Fruit fly (Drosophila melanogaster) whole organism, embryonic: ENCODE results near the gene CG15046.

Experiments used
- Aef1 ChIP-seq: fragments of 200-800 bp; sonication (Bioruptor generic); IDR thresholded peaks from 3 replicates; pipeline ENCODE4 v1.3.6; 2022; ENCODE audit warnings: missing biosample characterization, missing genetic modification characterization
- Atf3 ChIP-seq: fragments of 200-800 bp; sonication (Bioruptor generic); optimal IDR thresholded peaks from 3 replicates; lab custom pipeline; 2016; ENCODE audit warnings: missing biosample characterization, missing genetic modification characterization
- Awh ChIP-seq: fragments of 200-800 bp; sonication (Bioruptor generic); IDR thresholded peaks from 2 replicates; pipeline ENCODE4, ENCODE4 v1.3.6; 2022; ENCODE audit warnings: missing biosample characterization, missing genetic modification characterization
- B-H2 ChIP-seq: fragments of 200-800 bp; sonication (Bioruptor generic); optimal IDR thresholded peaks from 2 replicates; lab custom pipeline; 2018; ENCODE audit warnings: missing biosample characterization, mild to moderate bottlenecking, missing genetic modification characterization
- CG12071 ChIP-seq: fragments of 200-800 bp; sonication (Bioruptor generic); optimal IDR thresholded peaks from 3 replicates; lab custom pipeline; 2018; ENCODE audit warnings: missing biosample characterization, mild to moderate bottlenecking, missing genetic modification characterization
- CG12155 ChIP-seq: fragments of 200-800 bp; sonication (Bioruptor generic); optimal IDR thresholded peaks from 3 replicates; lab custom pipeline; 2016; ENCODE audit warnings: missing biosample characterization, missing genetic modification characterization
- CG1233 ChIP-seq: fragments of 200-800 bp; sonication (Bioruptor generic); optimal IDR thresholded peaks from 4 replicates; lab custom pipeline; 2018; ENCODE audit warnings: missing biosample characterization, mild to moderate bottlenecking, missing genetic modification characterization
- CG13624 ChIP-seq: fragments of 200-800 bp; sonication (Bioruptor generic); optimal IDR thresholded peaks from 2 replicates; lab custom pipeline; 2016; ENCODE audit warnings: missing biosample characterization, missing genetic modification characterization
- CG13894 ChIP-seq: fragments of 200-800 bp; sonication (Bioruptor generic); optimal IDR thresholded peaks from 3 replicates; lab custom pipeline; 2018; ENCODE audit warnings: missing biosample characterization, mild to moderate bottlenecking, missing genetic modification characterization, moderate library complexity
- CG15269 ChIP-seq: fragments of 200-800 bp; sonication (Bioruptor generic); optimal IDR thresholded peaks from 2 replicates; lab custom pipeline; 2018; ENCODE audit warnings: missing biosample characterization, mild to moderate bottlenecking, missing genetic modification characterization, moderate library complexity
- CG15696 ChIP-seq: fragments of 200-800 bp; sonication (Bioruptor generic); optimal IDR thresholded peaks from 2 replicates; lab custom pipeline; 2019; ENCODE audit warnings: missing biosample characterization, mild to moderate bottlenecking, missing genetic modification characterization, moderate library complexity
- CG16863 ChIP-seq: fragments of 200-800 bp; sonication (Bioruptor generic); optimal IDR thresholded peaks from 3 replicates; lab custom pipeline; 2016; ENCODE audit warnings: missing biosample characterization, missing genetic modification characterization
- CG17186 ChIP-seq: fragments of 200-800 bp; sonication (Bioruptor generic); optimal IDR thresholded peaks from 3 replicates; lab custom pipeline; 2017; ENCODE audit warnings: missing biosample characterization, missing genetic modification reagents, missing genetic modification characterization
- CG2129 ChIP-seq: fragments of 200-800 bp; sonication (Bioruptor generic); IDR thresholded peaks from 2 replicates; pipeline ENCODE4 v1.3.6; 2022; ENCODE audit warnings: missing biosample characterization, missing genetic modification characterization; ENCODE audit not compliant: partially characterized antibody
- CG2712 ChIP-seq: fragments of 200-800 bp; optimal IDR thresholded peaks from 3 replicates; lab custom pipeline; 2019; ENCODE audit warnings: missing biosample characterization, mild to moderate bottlenecking, missing genetic modification characterization, moderate library complexity
- CG31441 ChIP-seq: fragments of 200-800 bp; sonication (Bioruptor generic); IDR thresholded peaks from 2 replicates; pipeline ENCODE4 v1.3.6; 2022; ENCODE audit warnings: missing biosample characterization, missing genetic modification characterization
- CG34376 ChIP-seq: fragments of 200-800 bp; sonication (Bioruptor generic); optimal IDR thresholded peaks from 2 replicates; lab custom pipeline; 2018; ENCODE audit warnings: missing biosample characterization, mild to moderate bottlenecking, missing genetic modification characterization
- CG34422 ChIP-seq: fragments of 200-800 bp; sonication (Bioruptor generic); IDR thresholded peaks from 3 replicates; pipeline ENCODE4 v1.3.6; 2022; ENCODE audit warnings: missing biosample characterization, missing genetic modification characterization
- CG3726 ChIP-seq: fragments of 200-800 bp; sonication (Bioruptor generic); IDR thresholded peaks from 3 replicates; pipeline ENCODE4, ENCODE4 v1.3.6; 2022; ENCODE audit warnings: missing biosample characterization, missing genetic modification characterization
- CG3847 ChIP-seq: fragments of 200-800 bp; sonication (Bioruptor generic); IDR thresholded peaks from 2 replicates; pipeline ENCODE4 v1.3.6; 2022; ENCODE audit warnings: missing biosample characterization, missing genetic modification characterization
- CG42726 ChIP-seq: fragments of 200-800 bp; sonication (Bioruptor generic); IDR thresholded peaks from 2 replicates; pipeline ENCODE4 v1.3.6; 2022; ENCODE audit warnings: missing biosample characterization, missing genetic modification characterization; ENCODE audit not compliant: partially characterized antibody
- CG6254 ChIP-seq: fragments of 200-800 bp; sonication (Bioruptor generic); optimal IDR thresholded peaks from 3 replicates; lab custom pipeline; 2017; ENCODE audit warnings: mild to moderate bottlenecking, missing biosample characterization, missing genetic modification reagents, missing genetic modification characterization
- CG6854 ChIP-seq: fragments of 200-800 bp; sonication (Bioruptor generic); optimal IDR thresholded peaks from 3 replicates; lab custom pipeline; 2017; ENCODE audit warnings: missing biosample characterization, mild to moderate bottlenecking, missing genetic modification characterization
- CG9727 ChIP-seq: fragments of 200-800 bp; sonication (Bioruptor generic); optimal IDR thresholded peaks from 3 replicates; lab custom pipeline; 2017; ENCODE audit warnings: missing biosample characterization, mild to moderate bottlenecking, missing genetic modification characterization
- CTCF ChIP-seq: fragments of 200-800 bp; sonication (Bioruptor generic); optimal IDR thresholded peaks from 2 replicates; lab custom pipeline; 2017; ENCODE audit warnings: missing biosample characterization, mild to moderate bottlenecking, missing genetic modification characterization, moderate library complexity
- Dbx ChIP-seq: fragments of 200-800 bp; sonication (Bioruptor generic); IDR thresholded peaks from 3 replicates; pipeline ENCODE4 v1.3.6; 2022; ENCODE audit warnings: missing biosample characterization, missing genetic modification characterization
- E2f1 ChIP-seq: fragments of 200-800 bp; sonication (Bioruptor generic); IDR thresholded peaks from 2 replicates; pipeline ENCODE4 v1.3.6; 2022; ENCODE audit warnings: missing biosample characterization, missing genetic modification characterization
- Eip74EF ChIP-seq, 2 experiments: fragments of 200-800 bp in 1 of 2; fragments of >200 bp in 1 of 2; sonication (Bioruptor generic) in 1 of 2; optimal IDR thresholded peaks; 2 replicates each; lab custom pipeline; 2017 to 2019; ENCODE audit warnings: missing biosample characterization in 2 of 2, missing genetic modification characterization in 2 of 2, mild to moderate bottlenecking in 1 of 2, moderate library complexity in 1 of 2
- Ets97D ChIP-seq: fragments of 200-800 bp; sonication (Bioruptor generic); optimal IDR thresholded peaks from 3 replicates; lab custom pipeline; 2016; ENCODE audit warnings: missing biosample characterization, missing genetic modification characterization
- Gsc ChIP-seq: fragments of 200-800 bp; sonication (Bioruptor generic); IDR thresholded peaks from 2 replicates; pipeline ENCODE4 v1.3.6; 2022; ENCODE audit warnings: missing biosample characterization, missing genetic modification characterization
- Hmr ChIP-seq: fragments of 200-800 bp; sonication (Bioruptor generic); optimal IDR thresholded peaks from 3 replicates; lab custom pipeline; 2017; ENCODE audit warnings: mild to moderate bottlenecking, missing biosample characterization, missing genetic modification reagents, missing genetic modification characterization
- Med ChIP-seq: fragments of 200-800 bp; sonication (Bioruptor generic); peaks from one replicate; lab custom pipeline; 2016; ENCODE audit warnings: missing biosample characterization, missing genetic modification characterization, mild to moderate bottlenecking, inconsistent platforms, moderate library complexity
- Neu2 ChIP-seq: fragments of 200-800 bp; sonication (Bioruptor generic); optimal IDR thresholded peaks from 3 replicates; lab custom pipeline; 2016; ENCODE audit warnings: missing biosample characterization, missing genetic modification characterization, borderline replicate concordance
- PHDP ChIP-seq: fragments of 200-800 bp; sonication (Bioruptor generic); optimal IDR thresholded peaks from 3 replicates; lab custom pipeline; 2018; ENCODE audit warnings: missing biosample characterization, mild to moderate bottlenecking, missing genetic modification characterization, moderate library complexity
- Ravus ChIP-seq: fragments of 200-800 bp; sonication (Bioruptor generic); IDR thresholded peaks from 2 replicates; pipeline ENCODE4 v1.3.6; 2022; ENCODE audit warnings: missing biosample characterization, missing genetic modification characterization
- TFAM ChIP-seq: fragments of 200-800 bp; sonication (Bioruptor generic); optimal IDR thresholded peaks from 2 replicates; lab custom pipeline; 2017; ENCODE audit warnings: missing biosample characterization, missing genetic modification characterization, inconsistent platforms
- chinmo ChIP-seq: fragments of 200-800 bp; sonication (Bioruptor generic); IDR thresholded peaks from 4 replicates; pipeline ENCODE4 v1.3.6; 2022; ENCODE audit warnings: missing biosample characterization, missing genetic modification characterization; ENCODE audit not compliant: partially characterized antibody
- dpn ChIP-seq, 2 experiments: fragments of 200-800 bp; sonication (Bioruptor generic); optimal IDR thresholded peaks; 3 replicates each; lab custom pipeline; 2016; ENCODE audit warnings: missing biosample characterization in 2 of 2, missing genetic modification characterization in 2 of 2
- gem ChIP-seq: fragments of 200-800 bp; sonication (Bioruptor generic); optimal IDR thresholded peaks from 2 replicates; lab custom pipeline; 2019; ENCODE audit warnings: missing biosample characterization, mild to moderate bottlenecking, missing genetic modification characterization, moderate library complexity
- gsb-n ChIP-seq: fragments of 200-800 bp; sonication (Bioruptor generic); optimal IDR thresholded peaks from 3 replicates; lab custom pipeline; 2018; ENCODE audit warnings: missing biosample characterization, mild to moderate bottlenecking, missing genetic modification characterization
- inv ChIP-seq: fragments of 200-800 bp; sonication (Bioruptor generic); IDR thresholded peaks from 2 replicates; pipeline ENCODE4 v1.3.6; 2022; ENCODE audit warnings: missing biosample characterization, missing genetic modification characterization; ENCODE audit not compliant: partially characterized antibody
- jigr1 ChIP-seq: fragments of 200-800 bp; sonication (Bioruptor generic); IDR thresholded peaks from 3 replicates; pipeline ENCODE4 v1.3.6; 2022; ENCODE audit warnings: missing biosample characterization, missing genetic modification characterization
- mirr ChIP-seq: fragments of 200-800 bp; sonication (Bioruptor generic); optimal IDR thresholded peaks from 3 replicates; lab custom pipeline; 2018; ENCODE audit warnings: missing biosample characterization, mild to moderate bottlenecking, missing genetic modification characterization
- nmo ChIP-seq: fragments of 200-800 bp; sonication (Bioruptor generic); optimal IDR thresholded peaks from 2 replicates; lab custom pipeline; 2018; ENCODE audit warnings: missing biosample characterization, mild to moderate bottlenecking, missing genetic modification characterization, moderate library complexity
- pb ChIP-seq: fragments of 200-800 bp; sonication (Bioruptor generic); optimal IDR thresholded peaks from 3 replicates; lab custom pipeline; 2016; ENCODE audit warnings: missing biosample characterization, missing genetic modification characterization
- pzg ChIP-seq: fragments of 200-800 bp; sonication (Bioruptor generic); optimal IDR thresholded peaks from 3 replicates; lab custom pipeline; 2018; ENCODE audit warnings: missing biosample characterization, mild to moderate bottlenecking, missing genetic modification characterization, moderate library complexity
- ssp ChIP-seq: fragments of 200-800 bp; sonication (Bioruptor generic); IDR thresholded peaks from 2 replicates; pipeline ENCODE4 v1.3.6; 2022; ENCODE audit warnings: missing biosample characterization, missing genetic modification characterization
- stwl ChIP-seq: fragments of 200-800 bp; sonication (Bioruptor generic); optimal IDR thresholded peaks from 3 replicates; lab custom pipeline; 2018; ENCODE audit warnings: missing biosample characterization, mild to moderate bottlenecking, missing genetic modification characterization, moderate library complexity
- sug ChIP-seq: fragments of 200-800 bp; optimal IDR thresholded peaks from 2 replicates; lab custom pipeline; 2019; ENCODE audit warnings: missing biosample characterization, mild to moderate bottlenecking, missing genetic modification characterization, moderate library complexity
- tap ChIP-seq: fragments of 200-800 bp; optimal IDR thresholded peaks from 3 replicates; lab custom pipeline; 2019; ENCODE audit warnings: missing biosample characterization, mild to moderate bottlenecking, missing genetic modification characterization, moderate library complexity
- zen ChIP-seq: fragments of 200-800 bp; sonication (Bioruptor generic); optimal IDR thresholded peaks from 3 replicates; lab custom pipeline; 2018; ENCODE audit warnings: missing biosample characterization, mild to moderate bottlenecking, missing genetic modification characterization, moderate library complexity

CG15046 gene

dm6 chrX:18512271-18512679 lies 22.9 kb upstream of the CG15046 start, which contains the start of gene Ggt-1 (continued):
- TF ChIP-seq CG6854: no peak
- no peak for TF ChIP-seq Aef1 (GFP tag; lab: Robert Waterston, UW)
- TF ChIP-seq Hmr (GFP tag; lab: Kevin White, UChicago): peak; percentile 44
- peak; percentile 87 for TF ChIP-seq CG17186
- TF ChIP-seq Atf3 (GFP tag; lab: Kevin White, UChicago): no peak
- peak; percentile 75 for TF ChIP-seq Med
- TF ChIP-seq jigr1 (GFP tag; lab: Robert Waterston, UW): no peak
- TF ChIP-seq chinmo (GFP tag; lab: Robert Waterston, UW): peak; percentile 99
- TF ChIP-seq Dbx (GFP tag; lab: Robert Waterston, UW): peak; percentile 31; the same call in 1 of the 3 replicates
- TF ChIP-seq pb (GFP tag; lab: Kevin White, UChicago): peak; percentile 30
- no peak for TF ChIP-seq TFAM (GFP tag; lab: Kevin White, UChicago)
- peak; percentile 77 for TF ChIP-seq stwl (tag; lab: Kevin White, UChicago)
- peak; percentile 47 for TF ChIP-seq CTCF
- no peak for TF ChIP-seq dpn (GFP tag; optimal IDR thresholded peaks at IDR 0.05; lab: Kevin White, UChicago)
- TF ChIP-seq mirr: peak; percentile 7
- TF ChIP-seq CG31441 (GFP tag; lab: Robert Waterston, UW): peak; percentile 23; the same call in 1 of the 2 replicates
- TF ChIP-seq Neu2 (GFP tag; lab: Kevin White, UChicago): no peak
- 0 out of 3 replicates have a peak, but pooled peaks have one; percentile 17 for TF ChIP-seq CG34422
- peak; percentile 82 for TF ChIP-seq CG2129
- peak; percentile 76 for TF ChIP-seq inv (GFP tag; lab: Robert Waterston, UW)
- no peak for TF ChIP-seq Gsc (GFP tag; lab: Robert Waterston, UW)
- no peak for TF ChIP-seq CG13624
- TF ChIP-seq Eip74EF (GFP tag; optimal IDR thresholded peaks at IDR 0.05; lab: Kevin White, UChicago): peak in 1 of 2 experiments; percentile 19
- TF ChIP-seq CG2712 (tag; lab: Kevin White, UChicago): peak; percentile 20
- TF ChIP-seq ssp (GFP tag; lab: Robert Waterston, UW): no peak
- no peak for TF ChIP-seq gsb-n (tag; lab: Kevin White, UChicago)

DNA sequence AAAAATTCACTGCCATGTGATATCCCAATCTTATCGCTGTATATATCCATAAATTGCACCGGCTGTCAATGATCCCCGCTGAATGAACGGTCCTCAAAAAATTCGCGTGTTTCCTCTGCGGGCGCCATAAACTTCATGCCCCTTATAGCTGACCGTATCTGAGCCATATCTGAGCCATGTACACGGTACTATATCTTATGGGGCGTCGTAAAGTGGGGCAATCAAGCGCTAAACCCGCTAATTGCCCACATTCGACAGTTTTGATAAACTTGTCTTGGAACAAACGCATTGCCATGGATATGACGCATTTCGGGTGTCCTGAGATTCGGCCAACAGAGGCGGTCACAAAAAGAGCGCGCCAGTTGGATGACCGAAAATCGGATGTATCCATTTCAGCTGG lies 21.5 kb upstream of the CG15046 start:
- TF ChIP-seq CG12155 (GFP tag; lab: Kevin White, UChicago): no peak
- TF ChIP-seq CG9727 (GFP tag; lab: Kevin White, UChicago): no peak
- no peak for TF ChIP-seq E2f1
- peak; percentile 24 for TF ChIP-seq PHDP (tag; lab: Kevin White, UChicago)
- TF ChIP-seq zen (tag; lab: Kevin White, UChicago): no peak
- no peak for TF ChIP-seq nmo (GFP tag; lab: Kevin White, UChicago)
- TF ChIP-seq CG34376 (GFP tag; lab: Kevin White, UChicago): peak; percentile 16
- no peak for TF ChIP-seq pzg (GFP tag; lab: Kevin White, UChicago)
- TF ChIP-seq CG15269 (tag; lab: Kevin White, UChicago): peak; percentile 43
- no peak for TF ChIP-seq CG6254 (GFP tag; lab: Kevin White, UChicago)
- TF ChIP-seq CG12071 (GFP tag; lab: Kevin White, UChicago): peak; percentile 49
- no peak for TF ChIP-seq CG3726 (GFP tag; lab: Robert Waterston, UW)
- peak; percentile 66 for TF ChIP-seq CG13894 (tag; lab: Kevin White, UChicago)
- TF ChIP-seq Awh: no peak
- TF ChIP-seq Hmr (GFP tag; lab: Kevin White, UChicago): peak; percentile 2
- TF ChIP-seq CG3847 (GFP tag; lab: Robert Waterston, UW): no peak
- no peak for TF ChIP-seq Ravus (GFP tag; lab: Robert Waterston, UW)
- TF ChIP-seq CG42726 (GFP tag; lab: Robert Waterston, UW): no peak
- TF ChIP-seq B-H2 (GFP tag; lab: Kevin White, UChicago): peak; percentile 39
- TF ChIP-seq CG15696 (tag; lab: Kevin White, UChicago): no peak
- TF ChIP-seq CG16863 (GFP tag; lab: Kevin White, UChicago): no peak
- peak; percentile 55 for TF ChIP-seq sug (tag; lab: Kevin White, UChicago)
- no peak for TF ChIP-seq CG1233 (GFP tag; lab: Kevin White, UChicago)
- TF ChIP-seq tap (tag; lab: Kevin White, UChicago): no peak
- no peak for TF ChIP-seq Ets97D (GFP tag; lab: Kevin White, UChicago)
- no peak for TF ChIP-seq gem (tag; lab: Kevin White, UChicago)
